Fruit fly (Drosophila melanogaster) whole organism, wandering third instar larva: ENCODE measurements around the gene EMC2B.

Experiments
- Dfd ChIP-seq: fragments of >200 bp; optimal IDR thresholded peaks from 2 replicates; lab custom pipeline; 2017; ENCODE audit warnings: missing biosample characterization, missing genetic modification characterization
- Jra ChIP-seq: sonication (Bioruptor generic); optimal IDR thresholded peaks from 2 replicates; lab custom pipeline; 2016; ENCODE audit warnings: missing biosample characterization, missing genetic modification characterization
- OdsH ChIP-seq: fragments of 200-800 bp; sonication (Bioruptor generic); optimal IDR thresholded peaks from 2 replicates; lab custom pipeline; 2016; ENCODE audit warnings: missing biosample characterization, mild to moderate bottlenecking, missing genetic modification characterization
- pan ChIP-seq: fragments of >200 bp; optimal IDR thresholded peaks from 2 replicates; lab custom pipeline; 2017
- psq ChIP-seq: fragments of 200-800 bp; sonication (Bioruptor generic); optimal IDR thresholded peaks from 3 replicates; lab custom pipeline; 2017; ENCODE audit warnings: missing biosample characterization, mild to moderate bottlenecking, missing genetic modification characterization, moderate library complexity
- tai ChIP-seq: sonication (Bioruptor generic); optimal IDR thresholded peaks from 2 replicates; lab custom pipeline; 2016; ENCODE audit warnings: missing biosample characterization, missing genetic modification characterization
- woc ChIP-seq: sonication (Bioruptor generic); optimal IDR thresholded peaks from 2 replicates; lab custom pipeline; 2016; ENCODE audit warnings: missing biosample characterization, mild to moderate bottlenecking, missing genetic modification characterization

DNA sequence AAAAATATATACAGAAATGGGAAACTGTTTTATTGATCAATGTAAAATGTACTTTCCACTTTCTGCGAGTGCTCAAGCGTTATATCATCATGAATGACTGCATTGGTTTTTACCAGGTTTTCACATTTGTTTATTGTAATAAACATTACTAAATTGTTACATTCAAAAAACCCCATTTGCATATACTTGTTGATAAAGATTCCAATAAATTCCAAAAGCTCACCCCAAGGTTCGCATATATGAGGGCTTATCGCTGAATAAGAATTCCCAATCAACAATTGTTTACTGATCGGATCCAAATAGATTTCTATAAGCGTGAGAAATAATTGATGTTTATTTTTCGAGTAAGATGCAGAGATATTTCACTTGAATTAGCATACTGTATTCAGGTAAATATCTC lies 11.8 kb upstream of the EMC2B start:
- TF ChIP-seq psq (GFP tag; lab: Kevin White, UChicago) (no peak), tai (no peak), pan (lab: Kevin White, UChicago) (no peak), Jra (GFP tag; lab: Kevin White, UChicago) (no peak), woc (no peak), Dfd (GFP tag; lab: Kevin White, UChicago) (no peak), OdsH (GFP tag; lab: Kevin White, UChicago) (no peak)
